Worm (Caenorhabditis elegans): ENCODE results near the gene grsp-2.

- TF ChIP-seq unc-39 (tag; optimal IDR thresholded peaks at IDR 0.05) (no peak), mdl-1 (tag; optimal IDR thresholded peaks at IDR 0.05) (no peak), ZK546.5 (tag; optimal IDR thresholded peaks at IDR 0.05) (no peak), hmg-1.1 (GFP tag; IDR thresholded peaks at IDR 0.05) (no peak), arid-1 (GFP tag; conservative IDR thresholded peaks at IDR 0.05) (no peak), snpc-4 (tag; optimal IDR thresholded peaks at IDR 0.05) (no peak), ceh-28 (tag; optimal IDR thresholded peaks at IDR 0.05) (no peak), lsy-2 (tag; optimal IDR thresholded peaks at IDR 0.05) (no peak), ama-1 (optimal IDR thresholded peaks at IDR 0.05) (peak; percentile 43)
These were observed 6.5 kb downstream of the grsp-2 start for ce11 chrIV:8822598-8822997.

All from whole organism, L4 larva.